Fruit fly (Drosophila melanogaster) whole organism, embryonic: ENCODE results near the gene Hez.

ENCODE experiments used
- CG11695 ChIP-seq: fragments of 200-800 bp; sonication (Bioruptor generic); IDR thresholded peaks from 3 replicates; pipeline ENCODE4 v1.3.6; 2022; ENCODE audit warnings: missing biosample characterization, missing genetic modification characterization
- CG11696 ChIP-seq: fragments of 200-800 bp; sonication (Bioruptor generic); IDR thresholded peaks from 2 replicates; pipeline ENCODE4 v1.3.6; 2022; ENCODE audit warnings: missing biosample characterization, missing genetic modification characterization
- CG12299 ChIP-seq: fragments of 200-800 bp; sonication (Bioruptor generic); optimal IDR thresholded peaks from 2 replicates; lab custom pipeline; 2018; ENCODE audit warnings: missing biosample characterization, mild to moderate bottlenecking, missing genetic modification characterization
- CG17361 ChIP-seq: fragments of 200-800 bp; sonication (Bioruptor generic); IDR thresholded peaks from 3 replicates; pipeline ENCODE4 v1.3.6; 2022; ENCODE audit warnings: missing biosample characterization, missing genetic modification characterization
- CG18011 ChIP-seq: fragments of 200-800 bp; sonication (Bioruptor generic); optimal IDR thresholded peaks from 2 replicates; lab custom pipeline; 2017; ENCODE audit warnings: missing biosample characterization, missing genetic modification characterization, mild to moderate bottlenecking, moderate library complexity, missing genotype
- CG6175 ChIP-seq: fragments of 200-800 bp; sonication (Bioruptor generic); IDR thresholded peaks from 3 replicates; pipeline ENCODE4 v1.3.6; 2022; ENCODE audit warnings: missing biosample characterization, missing genetic modification characterization
- CG6765 ChIP-seq: fragments of 200-800 bp; sonication (Bioruptor generic); optimal IDR thresholded peaks from 3 replicates; lab custom pipeline; 2017; ENCODE audit warnings: missing biosample characterization, mild to moderate bottlenecking, missing genetic modification characterization
- CG7987 ChIP-seq: fragments of 200-800 bp; sonication (Bioruptor generic); optimal IDR thresholded peaks from 2 replicates; lab custom pipeline; 2018; ENCODE audit warnings: missing biosample characterization, mild to moderate bottlenecking, missing genetic modification characterization, moderate library complexity
- CG8765 ChIP-seq: fragments of 200-800 bp; sonication (Bioruptor generic); IDR thresholded peaks from 2 replicates; pipeline ENCODE4 v1.3.6; 2022; ENCODE audit warnings: missing biosample characterization, missing genetic modification characterization
- Chrac-16 ChIP-seq: fragments of 200-800 bp; sonication (Bioruptor generic); optimal IDR thresholded peaks from 3 replicates; lab custom pipeline; 2016; ENCODE audit warnings: missing biosample characterization, missing genetic modification characterization
- Drgx ChIP-seq: fragments of 200-800 bp; sonication (Bioruptor generic); IDR thresholded peaks from 2 replicates; pipeline ENCODE4 v1.3.6; 2022; ENCODE audit warnings: missing biosample characterization, missing genetic modification characterization
- HmgZ ChIP-seq: fragments of 200-800 bp; sonication (Bioruptor generic); optimal IDR thresholded peaks from 2 replicates; lab custom pipeline; 2018; ENCODE audit warnings: missing biosample characterization, mild to moderate bottlenecking, missing genetic modification characterization
- Hr39 ChIP-seq: fragments of >200 bp; optimal IDR thresholded peaks from 2 replicates; lab custom pipeline; 2017
- Lhr ChIP-seq: fragments of 200-800 bp; sonication (Bioruptor generic); optimal IDR thresholded peaks from 3 replicates; lab custom pipeline; 2017; ENCODE audit warnings: mild to moderate bottlenecking, missing biosample characterization, missing genetic modification reagents, missing genetic modification characterization
- Med ChIP-seq: fragments of 200-800 bp; sonication (Bioruptor generic); peaks from one replicate; lab custom pipeline; 2016; ENCODE audit warnings: missing biosample characterization, missing genetic modification characterization, mild to moderate bottlenecking, inconsistent platforms, moderate library complexity
- Meics ChIP-seq: fragments of 200-800 bp; sonication (Bioruptor generic); optimal IDR thresholded peaks from 2 replicates; lab custom pipeline; 2017; ENCODE audit warnings: missing biosample characterization, mild to moderate bottlenecking, missing genetic modification characterization
- Rx ChIP-seq: fragments of 200-800 bp; sonication (Bioruptor generic); IDR thresholded peaks from 2 replicates; pipeline ENCODE4 v1.3.6; 2022; ENCODE audit warnings: missing biosample characterization, missing genetic modification characterization
- Tbp ChIP-seq: fragments of >200 bp; optimal IDR thresholded peaks from 2 replicates; lab custom pipeline; 2018; ENCODE audit warnings: missing biosample characterization, missing genetic modification characterization
- ac ChIP-seq: fragments of 200-800 bp; sonication (Bioruptor generic); optimal IDR thresholded peaks from 3 replicates; lab custom pipeline; 2017; ENCODE audit warnings: missing biosample characterization, mild to moderate bottlenecking, missing genetic modification characterization
- amos ChIP-seq: fragments of 200-800 bp; sonication (Bioruptor generic); IDR thresholded peaks from 2 replicates; pipeline ENCODE4 v1.3.6; 2022; ENCODE audit warnings: missing biosample characterization, missing genetic modification characterization; ENCODE audit not compliant: partially characterized antibody
- bsh ChIP-seq, 2 experiments: fragments of 200-800 bp; sonication (Bioruptor generic); optimal IDR thresholded peaks; 2 replicates each; lab custom pipeline; 2017 to 2018; ENCODE audit warnings: mild to moderate bottlenecking in 2 of 2, missing biosample characterization in 2 of 2, missing genetic modification characterization in 2 of 2, moderate library complexity in 1 of 2
- cg ChIP-seq: fragments of 200-800 bp; sonication (Bioruptor generic); optimal IDR thresholded peaks from 3 replicates; lab custom pipeline; 2019; ENCODE audit warnings: missing biosample characterization, mild to moderate bottlenecking, missing genetic modification characterization, moderate library complexity
- chinmo ChIP-seq: fragments of 200-800 bp; sonication (Bioruptor generic); IDR thresholded peaks from 4 replicates; pipeline ENCODE4 v1.3.6; 2022; ENCODE audit warnings: missing biosample characterization, missing genetic modification characterization; ENCODE audit not compliant: partially characterized antibody
- croc ChIP-seq: fragments of 200-800 bp; sonication (Bioruptor generic); conservative IDR thresholded peaks from 3 replicates; pipeline ENCODE4 v1.3.6; 2022; ENCODE audit warnings: missing biosample characterization, missing genetic modification characterization
- en ChIP-seq: fragments of 200-800 bp; sonication (Bioruptor generic); optimal IDR thresholded peaks from 2 replicates; lab custom pipeline; 2016; ENCODE audit warnings: missing biosample characterization, missing genetic modification characterization
- esg ChIP-seq: fragments of 200-800 bp; sonication (Bioruptor generic); conservative IDR thresholded peaks from 2 replicates; pipeline ENCODE4 v1.3.6; 2022; ENCODE audit warnings: missing biosample characterization, missing genetic modification characterization
- ftz-f1 ChIP-seq: fragments of 200-800 bp; sonication (Bioruptor generic); optimal IDR thresholded peaks from 2 replicates; lab custom pipeline; 2016; ENCODE audit warnings: missing biosample characterization, missing genetic modification characterization
- gsb-n ChIP-seq: fragments of 200-800 bp; sonication (Bioruptor generic); optimal IDR thresholded peaks from 3 replicates; lab custom pipeline; 2018; ENCODE audit warnings: missing biosample characterization, mild to moderate bottlenecking, missing genetic modification characterization
- hbn ChIP-seq: fragments of 200-800 bp; sonication (Bioruptor generic); IDR thresholded peaks from 2 replicates; pipeline ENCODE4 v1.3.6; 2022; ENCODE audit warnings: missing biosample characterization, missing genetic modification characterization; ENCODE audit not compliant: partially characterized antibody
- hth ChIP-seq: fragments of >200 bp; optimal IDR thresholded peaks from 2 replicates; lab custom pipeline; 2017; ENCODE audit warnings: inconsistent platforms
- maf-S ChIP-seq: fragments of 200-800 bp; sonication (Bioruptor generic); optimal IDR thresholded peaks from 2 replicates; lab custom pipeline; 2016; ENCODE audit warnings: missing biosample characterization, missing genetic modification characterization
- nmo ChIP-seq: fragments of 200-800 bp; sonication (Bioruptor generic); optimal IDR thresholded peaks from 2 replicates; lab custom pipeline; 2018; ENCODE audit warnings: missing biosample characterization, mild to moderate bottlenecking, missing genetic modification characterization, moderate library complexity
- nom ChIP-seq: fragments of 200-800 bp; sonication (Bioruptor generic); optimal IDR thresholded peaks from 2 replicates; lab custom pipeline; 2017; ENCODE audit warnings: missing biosample characterization, missing genetic modification characterization, mild to moderate bottlenecking, moderate library complexity, missing genetic modification reagents
- sens ChIP-seq: fragments of 200-800 bp; sonication (Bioruptor generic); peaks from one replicate; lab custom pipeline; 2016; ENCODE audit warnings: missing biosample characterization, missing genetic modification characterization
- sqz ChIP-seq: fragments of 200-800 bp; sonication (Bioruptor generic); optimal IDR thresholded peaks from 3 replicates; lab custom pipeline; 2018; ENCODE audit warnings: missing biosample characterization, mild to moderate bottlenecking, missing genetic modification characterization
- sr ChIP-seq: fragments of 200-800 bp; sonication (Bioruptor generic); IDR thresholded peaks from 3 replicates; pipeline ENCODE4 v1.3.6; 2022; ENCODE audit warnings: missing biosample characterization, missing genetic modification characterization
- tll ChIP-seq, 2 experiments: fragments of 200-800 bp in 1 of 2; fragments of >200 bp in 1 of 2; sonication (Bioruptor generic) in 1 of 2; optimal IDR thresholded peaks; 2 replicates each; lab custom pipeline; 2017 to 2019; ENCODE audit warnings: missing biosample characterization in 2 of 2, missing genetic modification characterization in 2 of 2, mild to moderate bottlenecking in 1 of 2, moderate library complexity in 1 of 2

Hez gene

dm6 chr3L:9851000-9851671 is 43.4 kb downstream of the Hez start (continued):
- TF ChIP-seq nmo (GFP tag; lab: Kevin White, UChicago), result no peak

- TF ChIP-seq CG8765, result no peak
- TF ChIP-seq Med (GFP tag; lab: Kevin White, UChicago), result peak; percentile 69
- no peak for TF ChIP-seq Lhr (GFP tag; lab: Kevin White, UChicago)
- TF ChIP-seq chinmo (GFP tag; lab: Robert Waterston, UW), result 0 out of 4 replicates have a peak, but pooled peaks have one; percentile 50
- peak; percentile 87 for TF ChIP-seq sr (GFP tag; lab: Robert Waterston, UW)
- no peak for TF ChIP-seq CG7987 (GFP tag; lab: Kevin White, UChicago)
- peak; percentile 49 for TF ChIP-seq ftz-f1
Observed at dm6 chr3L:9850114-9850513, 44.4 kb downstream of the Hez start.

dm6 chr3L:9848744-9849143 is 45.8 kb downstream of the Hez start:
- TF ChIP-seq amos, result no peak
- TF ChIP-seq CG6175 (GFP tag; lab: Robert Waterston, UW), result no peak
- TF ChIP-seq CG11695 (GFP tag; lab: Robert Waterston, UW), result no peak
- no peak for TF ChIP-seq Chrac-16 (GFP tag; lab: Kevin White, UChicago)
- TF ChIP-seq sqz (GFP tag; lab: Kevin White, UChicago), result peak; percentile 4
- no peak for TF ChIP-seq Tbp (GFP tag; lab: Kevin White, UChicago)
- TF ChIP-seq Drgx (GFP tag; lab: Robert Waterston, UW), result peak; percentile 58
- no peak for TF ChIP-seq Rx (GFP tag; lab: Robert Waterston, UW)
- TF ChIP-seq CG11696, result no peak
- TF ChIP-seq CG18011 (GFP tag; lab: Kevin White, UChicago), result no peak
- TF ChIP-seq hth (lab: Kevin White, UChicago), result no peak
- peak; percentile 65 for TF ChIP-seq Hr39 (lab: Kevin White, UChicago)
- TF ChIP-seq tll (GFP tag; optimal IDR thresholded peaks at IDR 0.05; lab: Kevin White, UChicago), result no peak
- TF ChIP-seq hbn, result no peak
- no peak for TF ChIP-seq en (GFP tag; lab: Kevin White, UChicago)
- no peak for TF ChIP-seq CG12299 (tag; lab: Kevin White, UChicago)
- TF ChIP-seq bsh (GFP tag; optimal IDR thresholded peaks at IDR 0.05; lab: Kevin White, UChicago), result peak in 1 of 2 experiments; percentile 95
- no peak for TF ChIP-seq CG17361
- TF ChIP-seq HmgZ (tag; lab: Kevin White, UChicago), result no peak
- no peak for TF ChIP-seq ac (GFP tag; lab: Kevin White, UChicago)
- TF ChIP-seq cg (GFP tag; lab: Kevin White, UChicago), result no peak
- peak; percentile 96 for TF ChIP-seq nom (GFP tag; lab: Kevin White, UChicago)
- TF ChIP-seq gsb-n (tag; lab: Kevin White, UChicago), result no peak
- TF ChIP-seq croc (GFP tag; lab: Robert Waterston, UW), result no peak
- no peak for TF ChIP-seq sens (GFP tag; lab: Kevin White, UChicago)
- no peak for TF ChIP-seq esg (GFP tag; lab: Robert Waterston, UW)
- TF ChIP-seq maf-S (GFP tag; lab: Kevin White, UChicago), result no peak
- TF ChIP-seq CG6765 (GFP tag; lab: Kevin White, UChicago), result no peak
- TF ChIP-seq Meics (GFP tag; lab: Kevin White, UChicago), result no peak
